Worm (Caenorhabditis elegans): Measurements from ENCODE around the gene F22E5.23.

DNA sequence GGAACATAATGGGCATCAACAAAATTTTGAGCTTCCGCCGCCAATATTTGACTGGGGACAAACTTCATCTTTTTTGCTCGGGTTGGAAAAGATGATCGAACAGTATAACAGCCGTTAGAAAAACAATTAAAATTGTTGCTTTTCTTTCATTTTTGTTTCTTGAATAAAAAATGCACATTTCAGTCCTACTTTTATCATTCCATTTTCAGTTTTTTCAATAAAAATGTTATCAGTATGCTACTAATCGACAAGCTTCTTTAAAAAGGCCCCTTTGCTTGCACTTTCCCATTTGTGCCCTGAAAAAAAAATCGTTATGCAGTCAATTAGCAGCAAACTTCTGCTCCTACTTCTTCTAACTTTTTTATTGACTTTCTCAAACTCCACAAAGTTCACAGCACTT, 695 bp downstream of the F22E5.23 start, which contains the start of gene F22E5.7:
- TF ChIP-seq aptf-3 (GFP tag; IDR thresholded peaks at IDR 0.05) = no peak
- no peak for TF ChIP-seq lin-35 (GFP tag; optimal IDR thresholded peaks at IDR 0.05)
- TF ChIP-seq Y53G8AR.9 (GFP tag; conservative IDR thresholded peaks at IDR 0.05) = no peak
- no peak for TF ChIP-seq efl-1 (GFP tag; optimal IDR thresholded peaks at IDR 0.05)
- TF ChIP-seq akir-1 (GFP tag; optimal IDR thresholded peaks at IDR 0.05) = no peak
- TF ChIP-seq madf-6 (GFP tag; IDR thresholded peaks at IDR 0.05) = no peak
- TF ChIP-seq unc-62 (GFP tag; optimal IDR thresholded peaks at IDR 0.05) = no peak
- TF ChIP-seq ceh-27 (GFP tag; optimal IDR thresholded peaks at IDR 0.05) = no peak
- TF ChIP-seq snpc-4 (GFP tag; optimal IDR thresholded peaks at IDR 0.05) = no peak
- TF ChIP-seq snpc-4 (tag; optimal IDR thresholded peaks at IDR 0.05) = no peak
- TF ChIP-seq dpl-1 (GFP tag; optimal IDR thresholded peaks at IDR 0.05) = no peak

Data from whole organism, young adult.